Fruit fly (Drosophila melanogaster): ENCODE data around the gene cpo.

cpo gene

dm6 chr3R:17951780-17952179, 32.1 kb downstream of the cpo start:
- TF ChIP-seq tj (GFP tag; optimal IDR thresholded peaks at IDR 0.05) (peak; percentile 29), cic (GFP tag; optimal IDR thresholded peaks at IDR 0.05) (no peak)

dm6 chr3R:17952412-17952811, 32.8 kb downstream of the cpo start:
- TF ChIP-seq kay (GFP tag; ENCODE audit: borderline replicate concordance) = no peak
- TF ChIP-seq Clk (GFP tag; optimal IDR thresholded peaks at IDR 0.05) = no peak
- no peak for TF ChIP-seq Mnt (GFP tag; optimal IDR thresholded peaks at IDR 0.05)
- TF ChIP-seq bab1 (GFP tag; optimal IDR thresholded peaks at IDR 0.05) = no peak
- TF ChIP-seq pad (GFP tag; optimal IDR thresholded peaks at IDR 0.05) = no peak
- no peak for TF ChIP-seq CG11617 (GFP tag; optimal IDR thresholded peaks at IDR 0.05)
- TF ChIP-seq Crg-1 (GFP tag; optimal IDR thresholded peaks at IDR 0.05) = no peak
- no peak for TF ChIP-seq cic (GFP tag; optimal IDR thresholded peaks at IDR 0.05)
- no peak for TF ChIP-seq tj (GFP tag; optimal IDR thresholded peaks at IDR 0.05)
- no peak for TF ChIP-seq Hr96 (GFP tag; optimal IDR thresholded peaks at IDR 0.05)
- no peak for TF ChIP-seq toe (GFP tag; optimal IDR thresholded peaks at IDR 0.05)
- TF ChIP-seq CG12768 (GFP tag; optimal IDR thresholded peaks at IDR 0.05) = no peak
- no peak for TF ChIP-seq CG7101 (tag; optimal IDR thresholded peaks at IDR 0.05)
- no peak for TF ChIP-seq CG14711 (tag; optimal IDR thresholded peaks at IDR 0.05)
- no peak for TF ChIP-seq ovo (GFP tag; optimal IDR thresholded peaks at IDR 0.05)
- no peak for TF ChIP-seq CG33017 (tag; optimal IDR thresholded peaks at IDR 0.05)
- TF ChIP-seq CG1620 (GFP tag; optimal IDR thresholded peaks at IDR 0.05) = no peak

DNA sequence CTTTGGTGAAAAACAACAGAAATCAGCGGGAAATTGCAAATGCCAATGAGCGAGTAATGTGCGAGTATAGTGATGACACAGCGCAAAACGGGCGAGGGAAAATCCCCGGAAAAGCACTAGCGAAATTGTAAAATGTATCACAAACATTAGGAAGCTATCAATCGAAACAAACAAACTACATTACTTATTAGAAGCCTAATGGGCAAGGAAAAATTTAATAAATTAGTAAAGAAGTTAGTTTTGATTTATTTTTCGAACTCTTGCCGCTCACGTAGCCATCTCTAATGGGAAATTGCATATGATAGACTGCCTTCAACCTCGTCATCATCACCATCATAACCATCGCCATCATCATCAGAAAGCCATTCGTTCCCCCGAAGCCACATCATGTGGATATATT, 34.3 kb downstream of the cpo start:
- TF ChIP-seq Mnt (GFP tag; optimal IDR thresholded peaks at IDR 0.05) (no peak), CG14711 (tag; optimal IDR thresholded peaks at IDR 0.05) (no peak), cnc (optimal IDR thresholded peaks at IDR 0.05) (no peak), CG7101 (tag; optimal IDR thresholded peaks at IDR 0.05) (no peak), pad (GFP tag; optimal IDR thresholded peaks at IDR 0.05) (no peak), Hr96 (GFP tag; optimal IDR thresholded peaks at IDR 0.05) (no peak), bab1 (GFP tag; optimal IDR thresholded peaks at IDR 0.05) (no peak), CG33017 (tag; optimal IDR thresholded peaks at IDR 0.05) (no peak), CG12768 (GFP tag; optimal IDR thresholded peaks at IDR 0.05) (no peak), CG1620 (GFP tag; optimal IDR thresholded peaks at IDR 0.05) (no peak), tj (GFP tag; optimal IDR thresholded peaks at IDR 0.05) (no peak), Crg-1 (GFP tag; optimal IDR thresholded peaks at IDR 0.05) (no peak), toe (GFP tag; optimal IDR thresholded peaks at IDR 0.05) (no peak), CG5204 (GFP tag; optimal IDR thresholded peaks at IDR 0.05) (no peak), ovo (GFP tag; optimal IDR thresholded peaks at IDR 0.05) (no peak), CG7045 (GFP tag; optimal IDR thresholded peaks at IDR 0.05) (no peak), cic (GFP tag; optimal IDR thresholded peaks at IDR 0.05) (no peak), kay (GFP tag; ENCODE audit: borderline replicate concordance) (no peak), Clk (GFP tag; optimal IDR thresholded peaks at IDR 0.05) (no peak), CG11617 (GFP tag; optimal IDR thresholded peaks at IDR 0.05) (no peak)

- no peak for TF ChIP-seq tj (GFP tag; optimal IDR thresholded peaks at IDR 0.05)
- TF ChIP-seq CG7101 (tag; optimal IDR thresholded peaks at IDR 0.05) = no peak
- no peak for TF ChIP-seq CG7045 (GFP tag; optimal IDR thresholded peaks at IDR 0.05)
- no peak for TF ChIP-seq pad (GFP tag; optimal IDR thresholded peaks at IDR 0.05)
- TF ChIP-seq CG12768 (GFP tag; optimal IDR thresholded peaks at IDR 0.05) = no peak
- TF ChIP-seq CG1620 (GFP tag; optimal IDR thresholded peaks at IDR 0.05) = no peak
- TF ChIP-seq bab1 (GFP tag; optimal IDR thresholded peaks at IDR 0.05) = no peak
- TF ChIP-seq CG5204 (GFP tag; optimal IDR thresholded peaks at IDR 0.05) = no peak
- TF ChIP-seq cic (GFP tag; optimal IDR thresholded peaks at IDR 0.05) = no peak
- TF ChIP-seq Crg-1 (GFP tag; optimal IDR thresholded peaks at IDR 0.05) = no peak
- no peak for TF ChIP-seq kay (GFP tag; ENCODE audit: borderline replicate concordance)
- no peak for TF ChIP-seq CG33017 (tag; optimal IDR thresholded peaks at IDR 0.05)
- TF ChIP-seq Clk (GFP tag; optimal IDR thresholded peaks at IDR 0.05) = no peak
- no peak for TF ChIP-seq toe (GFP tag; optimal IDR thresholded peaks at IDR 0.05)
- no peak for TF ChIP-seq cnc (optimal IDR thresholded peaks at IDR 0.05)
- no peak for TF ChIP-seq CG11617 (GFP tag; optimal IDR thresholded peaks at IDR 0.05)
- no peak for TF ChIP-seq CG14711 (tag; optimal IDR thresholded peaks at IDR 0.05)
- no peak for TF ChIP-seq Hr96 (GFP tag; optimal IDR thresholded peaks at IDR 0.05)
These were observed 36.1 kb downstream of the cpo start for dm6 chr3R:17955737-17956136.

DNA sequence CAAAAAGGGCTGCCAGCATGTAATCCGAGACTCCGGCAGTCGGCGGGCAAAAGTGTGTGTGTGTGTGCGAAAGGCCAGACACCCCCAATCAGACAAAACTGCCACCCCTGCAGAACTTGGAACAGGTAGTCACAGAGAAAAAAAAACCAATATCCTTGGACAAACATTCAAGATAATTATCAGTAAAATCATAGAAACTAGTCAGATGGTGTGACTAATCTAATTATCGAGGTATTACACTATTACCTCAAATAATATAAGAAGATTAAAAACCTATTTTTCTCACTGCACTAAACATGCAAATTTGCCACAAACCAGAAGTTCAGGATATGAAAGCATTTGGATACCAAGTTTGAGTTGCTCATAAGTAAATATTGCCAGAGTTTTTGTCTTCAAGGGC, 38.1 kb downstream of the cpo start:
- TF ChIP-seq cic (GFP tag; optimal IDR thresholded peaks at IDR 0.05) = no peak
- TF ChIP-seq CG7101 (tag; optimal IDR thresholded peaks at IDR 0.05) = no peak
- no peak for TF ChIP-seq kay (GFP tag; ENCODE audit: borderline replicate concordance)
- TF ChIP-seq toe (GFP tag; optimal IDR thresholded peaks at IDR 0.05) = no peak
- TF ChIP-seq bab1 (GFP tag; optimal IDR thresholded peaks at IDR 0.05) = no peak
- no peak for TF ChIP-seq pad (GFP tag; optimal IDR thresholded peaks at IDR 0.05)
- no peak for TF ChIP-seq CG12768 (GFP tag; optimal IDR thresholded peaks at IDR 0.05)
- no peak for TF ChIP-seq CG7045 (GFP tag; optimal IDR thresholded peaks at IDR 0.05)
- no peak for TF ChIP-seq Crg-1 (GFP tag; optimal IDR thresholded peaks at IDR 0.05)
- no peak for TF ChIP-seq CG5204 (GFP tag; optimal IDR thresholded peaks at IDR 0.05)
- TF ChIP-seq tj (GFP tag; optimal IDR thresholded peaks at IDR 0.05) = no peak
- no peak for TF ChIP-seq CG11617 (GFP tag; optimal IDR thresholded peaks at IDR 0.05)
- no peak for TF ChIP-seq CG1620 (GFP tag; optimal IDR thresholded peaks at IDR 0.05)
- no peak for TF ChIP-seq Mnt (GFP tag; optimal IDR thresholded peaks at IDR 0.05)
- no peak for TF ChIP-seq Hr96 (GFP tag; optimal IDR thresholded peaks at IDR 0.05)
- no peak for TF ChIP-seq CG14711 (tag; optimal IDR thresholded peaks at IDR 0.05)
- TF ChIP-seq cnc (optimal IDR thresholded peaks at IDR 0.05) = no peak

- TF ChIP-seq bab1 (GFP tag; optimal IDR thresholded peaks at IDR 0.05) (no peak), CG7101 (tag; optimal IDR thresholded peaks at IDR 0.05) (no peak), CG33017 (tag; optimal IDR thresholded peaks at IDR 0.05) (no peak), ovo (GFP tag; optimal IDR thresholded peaks at IDR 0.05) (no peak), tj (GFP tag; optimal IDR thresholded peaks at IDR 0.05) (no peak), Mnt (GFP tag; optimal IDR thresholded peaks at IDR 0.05) (no peak), toe (GFP tag; optimal IDR thresholded peaks at IDR 0.05) (no peak), CG11617 (GFP tag; optimal IDR thresholded peaks at IDR 0.05) (no peak), CG14711 (tag; optimal IDR thresholded peaks at IDR 0.05) (no peak), Hr96 (GFP tag; optimal IDR thresholded peaks at IDR 0.05) (no peak)
These were observed 38.7 kb downstream of the cpo start for dm6 chr3R:17958304-17958703.

All from whole organism, adult.